Worm (Caenorhabditis elegans) whole organism, L1 larva: ENCODE data around the gene srh-104.

Experiments used
- C34B4.2 ChIP-seq: sonication (generic microtip); optimal IDR thresholded peaks from 2 replicates; lab custom pipeline; 2017; ENCODE audit warnings: mild to moderate bottlenecking, missing genetic modification characterization, missing compliant biosample characterization
- F16B12.6 ChIP-seq: fragments of 150-350 bp; optimal IDR thresholded peaks from 2 replicates; lab custom pipeline; 2014; ENCODE audit warnings: missing biosample characterization, missing genetic modification characterization
- aly-2 ChIP-seq: fragments of 150-350 bp; optimal IDR thresholded peaks from 2 replicates; lab custom pipeline; 2014; ENCODE audit warnings: missing biosample characterization, missing genetic modification characterization
- ceh-8 ChIP-seq: fragments of 200-800 bp; sonication (Bioruptor generic); optimal IDR thresholded peaks from 2 replicates; lab custom pipeline; 2018; ENCODE audit warnings: mild to moderate bottlenecking, missing genetic modification characterization, moderate library complexity, missing compliant biosample characterization
- dpl-1 ChIP-seq, 3 experiments: fragments of 150-350 bp in 2 of 3; sonication (generic microtip) in 1 of 3; optimal IDR thresholded peaks; 2 replicates each; lab custom pipeline; 2014 to 2017; ENCODE audit warnings: missing biosample characterization in 3 of 3, missing genetic modification characterization in 3 of 3, missing genetic modification reagents in 3 of 3
- dsc-1 ChIP-seq: sonication (generic microtip); optimal IDR thresholded peaks from 2 replicates; lab custom pipeline; 2016; ENCODE audit warnings: mild to moderate bottlenecking, missing genetic modification characterization, missing compliant biosample characterization
- efl-3 ChIP-seq: fragments of 200-800 bp; sonication (Bioruptor generic); optimal IDR thresholded peaks from 2 replicates; lab custom pipeline; 2018; ENCODE audit warnings: mild to moderate bottlenecking, missing genetic modification characterization, missing compliant biosample characterization
- elt-3 ChIP-seq, 6 experiments: fragments of 150-350 bp in 1 of 6; sonication (generic microtip); optimal IDR thresholded peaks; 2 replicates each; lab custom pipeline; 2017 to 2018; ENCODE audit warnings: missing biosample characterization in 6 of 6, missing genetic modification characterization in 6 of 6, inconsistent platforms in 1 of 6
- fkh-10 ChIP-seq: sonication (generic microtip); optimal IDR thresholded peaks from 2 replicates; lab custom pipeline; 2017; ENCODE audit warnings: missing biosample characterization, missing genetic modification reagents, missing genetic modification characterization
- fos-1 ChIP-seq: fragments of 150-350 bp; optimal IDR thresholded peaks from 2 replicates; lab custom pipeline; 2014; ENCODE audit warnings: missing biosample characterization, missing genetic modification characterization
- grh-1 ChIP-seq: fragments of 200-800 bp; sonication (Bioruptor generic); IDR thresholded peaks from 2 replicates; pipeline ENCODE4 v1.3.6; 2022; ENCODE audit warnings: missing genetic modification reagents, missing genetic modification characterization, missing compliant biosample characterization
- hlh-17 ChIP-seq: fragments of 200-800 bp; sonication (Bioruptor generic); optimal IDR thresholded peaks from 2 replicates; lab custom pipeline; 2018; ENCODE audit warnings: missing genetic modification characterization, mild to moderate bottlenecking, missing compliant biosample characterization, moderate library complexity, borderline replicate concordance
- hlh-4 ChIP-seq: sonication (generic microtip); optimal IDR thresholded peaks from 2 replicates; lab custom pipeline; 2016; ENCODE audit warnings: mild to moderate bottlenecking, missing genetic modification characterization, missing compliant biosample characterization
- hpl-2 ChIP-seq: fragments of 150-350 bp; optimal IDR thresholded peaks from 2 replicates; lab custom pipeline; 2014; ENCODE audit warnings: missing biosample characterization, missing genetic modification reagents, missing genetic modification characterization
- jun-1 ChIP-seq: fragments of 150-350 bp; optimal IDR thresholded peaks from 2 replicates; lab custom pipeline; 2014; ENCODE audit warnings: missing biosample characterization, missing genetic modification reagents, missing genetic modification characterization
- lin-14 ChIP-seq: fragments of 200-800 bp; sonication (Bioruptor generic); optimal IDR thresholded peaks from 2 replicates; lab custom pipeline; 2018; ENCODE audit warnings: mild to moderate bottlenecking, missing genetic modification characterization, moderate library complexity, missing compliant biosample characterization
- mab-9 ChIP-seq: fragments of 200-800 bp; sonication (Bioruptor generic); IDR thresholded peaks from 2 replicates; pipeline ENCODE4 v1.3.6; 2022; ENCODE audit warnings: missing genetic modification reagents, missing genetic modification characterization, missing compliant biosample characterization
- mep-1 ChIP-seq: fragments of 150-350 bp; optimal IDR thresholded peaks from 2 replicates; lab custom pipeline; 2014; ENCODE audit warnings: missing biosample characterization, missing genetic modification characterization
- nhr-12 ChIP-seq: sonication (generic microtip); optimal IDR thresholded peaks from 2 replicates; lab custom pipeline; 2017; ENCODE audit warnings: missing biosample characterization, missing genetic modification characterization
- nhr-237 ChIP-seq: fragments of 150-350 bp; optimal IDR thresholded peaks from 2 replicates; lab custom pipeline; 2014; ENCODE audit warnings: missing biosample characterization, missing genetic modification characterization
- nhr-28 ChIP-seq: fragments of 150-350 bp; optimal IDR thresholded peaks from 2 replicates; lab custom pipeline; 2014; ENCODE audit warnings: missing biosample characterization, missing genetic modification characterization
- nhr-47 ChIP-seq: sonication (generic microtip); optimal IDR thresholded peaks from 2 replicates; lab custom pipeline; 2016; ENCODE audit warnings: mild to moderate bottlenecking, missing genetic modification characterization, moderate library complexity, missing compliant biosample characterization
- nhr-71 ChIP-seq: sonication (generic microtip); optimal IDR thresholded peaks from 2 replicates; lab custom pipeline; 2016; ENCODE audit warnings: mild to moderate bottlenecking, missing genetic modification characterization, moderate library complexity, missing compliant biosample characterization
- nhr-76 ChIP-seq: sonication (generic microtip); optimal IDR thresholded peaks from 2 replicates; lab custom pipeline; 2017; ENCODE audit warnings: missing biosample characterization, missing genetic modification characterization
- nhr-77 ChIP-seq: fragments of 150-350 bp; optimal IDR thresholded peaks from 2 replicates; lab custom pipeline; 2014; ENCODE audit warnings: missing biosample characterization, missing genetic modification characterization
- nhr-85 ChIP-seq: sonication (generic microtip); peaks from one replicate; lab custom pipeline; 2016; ENCODE audit warnings: missing genetic modification characterization, inconsistent platforms, missing compliant biosample characterization
- pag-3 ChIP-seq: sonication (generic microtip); optimal IDR thresholded peaks from 2 replicates; lab custom pipeline; 2017; ENCODE audit warnings: missing genetic modification characterization, mild to moderate bottlenecking, missing compliant biosample characterization, antibody characterized with exemption, borderline replicate concordance; ENCODE audit not compliant: insufficient read depth
- pqm-1 ChIP-seq: sonication (generic microtip); optimal IDR thresholded peaks from 3 replicates; lab custom pipeline; 2017; ENCODE audit warnings: missing biosample characterization, missing genetic modification characterization
- rnt-1 ChIP-seq: sonication (generic microtip); optimal IDR thresholded peaks from 2 replicates; lab custom pipeline; 2016; ENCODE audit warnings: mild to moderate bottlenecking, missing genetic modification characterization, moderate library complexity, missing compliant biosample characterization
- skn-1 ChIP-seq: fragments of 150-350 bp; optimal IDR thresholded peaks from 2 replicates; lab custom pipeline; 2014; ENCODE audit warnings: missing biosample characterization, missing genetic modification characterization
- tlp-1 ChIP-seq: fragments of 150-350 bp; optimal IDR thresholded peaks from 2 replicates; lab custom pipeline; 2014; ENCODE audit warnings: missing biosample characterization, missing genetic modification characterization
- unc-62 ChIP-seq: fragments of 150-350 bp; optimal IDR thresholded peaks from 2 replicates; lab custom pipeline; 2014; ENCODE audit warnings: missing biosample characterization, missing genetic modification reagents, missing genetic modification characterization
- unc-98 ChIP-seq: fragments of 200-800 bp; sonication (Bioruptor generic); IDR thresholded peaks from 2 replicates; pipeline ENCODE4 v1.3.6; 2022; ENCODE audit warnings: missing genetic modification characterization, missing compliant biosample characterization
- vab-15 ChIP-seq: sonication (generic microtip); optimal IDR thresholded peaks from 2 replicates; lab custom pipeline; 2017; ENCODE audit warnings: missing genotype, mild to moderate bottlenecking, missing genetic modification characterization, missing compliant biosample characterization
- zag-1 ChIP-seq: fragments of 150-350 bp; optimal IDR thresholded peaks from 2 replicates; lab custom pipeline; 2014; ENCODE audit warnings: missing biosample characterization, missing genetic modification characterization
- ztf-11 ChIP-seq, 2 experiments: sonication (generic microtip); optimal IDR thresholded peaks; 2 replicates each; lab custom pipeline; 2016 to 2017; ENCODE audit warnings: missing genetic modification characterization in 2 of 2, missing biosample characterization in 1 of 2, missing compliant biosample characterization in 1 of 2
- ztf-4 ChIP-seq: fragments of 150-350 bp; optimal IDR thresholded peaks from 2 replicates; lab custom pipeline; 2014; ENCODE audit warnings: missing biosample characterization, missing genetic modification characterization

The srh-104 gene

DNA sequence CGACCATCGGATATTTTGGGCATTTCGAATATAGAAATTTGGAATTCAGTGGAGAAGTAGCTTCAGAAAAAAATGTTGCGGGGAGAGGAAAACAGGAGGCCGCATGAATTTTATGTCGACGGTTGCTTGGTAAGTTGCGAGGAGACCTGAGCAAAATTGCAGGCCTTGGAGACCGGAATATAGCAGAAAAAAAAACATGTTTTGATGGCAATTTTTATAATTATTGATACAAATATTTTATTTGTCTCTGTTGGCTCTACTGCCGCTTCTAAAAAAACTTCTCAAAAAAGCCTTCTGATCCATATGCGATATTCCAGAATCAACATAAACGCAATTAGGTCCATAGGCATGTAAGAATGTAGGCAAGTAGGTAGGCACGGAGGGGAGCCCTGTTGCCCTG is 31.4 kb upstream of the srh-104 start, which contains the start of gene pacl-1:
Gene pacl-1, minus strand, starts transcription at position 101 of the 400 bp plus-strand sequence.
- TF ChIP-seq ceh-8 (GFP tag; lab: Kevin White, UChicago) (no peak), grh-1 (GFP tag; lab: Robert Waterston, UW) (no peak), F16B12.6 (no peak), unc-98 (no peak), fkh-10 (GFP tag; lab: Kevin White, UChicago) (no peak), nhr-76 (tag; lab: Kevin White, UChicago) (no peak), nhr-237 (tag; lab: Kevin White, UChicago) (no peak), C34B4.2 (no peak)

DNA sequence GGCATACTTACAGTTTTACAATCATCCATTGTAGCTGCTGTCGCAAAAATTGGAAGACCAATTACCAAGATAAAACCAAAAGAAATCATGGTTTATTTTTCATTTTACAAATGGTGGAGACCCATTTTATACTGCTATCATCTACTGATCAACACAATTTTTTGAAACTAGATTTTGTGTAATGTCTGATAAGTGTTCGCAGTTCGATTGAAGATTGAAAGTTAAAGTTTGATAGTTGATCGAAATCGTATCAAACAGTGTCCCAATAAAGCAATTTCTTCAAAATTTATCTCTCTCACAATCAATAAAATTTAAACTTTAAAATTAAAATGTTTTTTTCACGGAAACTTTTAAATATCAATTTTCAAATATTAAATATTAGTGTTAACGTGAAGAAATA is 27.1 kb upstream of the srh-104 start, which contains the start of gene T13F3.6:
Gene T13F3.6, minus strand, starts transcription at position 101 of the 400 bp plus-strand sequence.
- TF ChIP-seq unc-98 (no peak), dpl-1 (GFP tag; optimal IDR thresholded peaks at IDR 0.05; lab: Kevin White, UChicago) (no peak), jun-1 (tag; lab: Kevin White, UChicago) (no peak), hpl-2 (no peak), nhr-85 (tag; lab: Kevin White, UChicago) (no peak), nhr-77 (tag; lab: Kevin White, UChicago) (no peak), fos-1 (tag; lab: Kevin White, UChicago) (no peak), vab-15 (no peak), nhr-28 (tag; lab: Kevin White, UChicago) (no peak), mep-1 (tag; lab: Kevin White, UChicago) (no peak), nhr-71 (tag; lab: Kevin White, UChicago) (no peak), ztf-11 (tag; optimal IDR thresholded peaks at IDR 0.05; lab: Kevin White, UChicago) (no peak), efl-3 (GFP tag; lab: Kevin White, UChicago) (no peak), skn-1 (tag; lab: Kevin White, UChicago) (no peak), unc-62 (no peak), zag-1 (tag; lab: Kevin White, UChicago) (no peak), ztf-4 (no peak), grh-1 (GFP tag; lab: Robert Waterston, UW) (no peak)

DNA sequence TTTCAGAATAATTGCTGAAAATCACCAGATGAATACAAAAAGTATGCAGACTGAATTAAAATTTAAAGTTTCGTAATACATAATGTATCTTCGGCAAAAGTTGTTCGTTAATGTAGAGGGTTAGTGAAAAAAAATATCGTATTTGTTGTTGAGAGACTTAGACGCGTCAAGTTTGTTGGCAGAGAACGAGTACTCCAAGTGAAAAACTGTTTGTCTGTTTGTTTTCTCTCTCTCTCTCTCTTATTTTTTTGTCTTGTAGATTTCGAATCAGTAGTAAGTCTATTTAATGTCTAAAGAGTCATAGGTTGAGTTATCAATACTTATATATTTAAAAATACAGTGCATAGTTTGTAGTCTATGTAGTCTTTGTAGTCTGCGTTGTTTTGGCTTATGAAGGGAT is 25.6 kb upstream of the srh-104 start, which contains the start of the genes fbxa-2 and T13F3.8:
Gene fbxa-2, minus strand, starts transcription at position 101 of the 400 bp plus-strand sequence.
Gene T13F3.8, plus strand, starts transcription at position 245 of the 400 bp plus-strand sequence.
- TF ChIP-seq lin-14 (GFP tag; lab: Kevin White, UChicago) (no peak), C34B4.2 (no peak), fos-1 (tag; lab: Kevin White, UChicago) (no peak), elt-3 (tag; optimal IDR thresholded peaks at IDR 0.05; lab: Kevin White, UChicago) (no peak), mab-9 (GFP tag; lab: Robert Waterston, UW) (no peak), nhr-47 (tag; lab: Kevin White, UChicago) (no peak), nhr-12 (no peak), grh-1 (GFP tag; lab: Robert Waterston, UW) (no peak), hlh-4 (tag; lab: Kevin White, UChicago) (no peak), rnt-1 (tag; lab: Kevin White, UChicago) (no peak), F16B12.6 (no peak), aly-2 (tag; lab: Kevin White, UChicago) (no peak)
- TF ChIP-seq, all 84 proteins: peak for 0

DNA sequence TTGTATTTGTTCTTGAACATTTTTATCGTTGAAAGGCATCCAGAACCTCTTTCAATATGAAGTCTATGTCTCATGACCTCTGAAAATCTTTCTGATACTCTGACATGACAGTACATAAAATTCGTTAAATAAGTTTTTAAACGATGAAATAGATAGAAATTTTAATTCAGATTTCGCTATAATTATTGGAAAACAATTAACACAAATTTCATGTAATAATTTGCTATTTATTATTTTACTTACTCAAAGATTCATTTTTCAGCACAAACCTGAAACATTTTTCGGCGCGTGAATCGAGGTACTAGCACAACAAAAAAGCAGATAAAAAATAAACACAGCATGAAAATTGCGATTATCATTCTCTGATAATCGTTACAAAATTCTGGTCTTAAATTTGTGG is 22.5 kb upstream of the srh-104 start, which contains the start of gene T13F3.4:
Gene T13F3.4, minus strand, starts transcription at position 101 of the 400 bp plus-strand sequence.
- TF ChIP-seq tlp-1 (tag; lab: Kevin White, UChicago) (no peak), pag-3 (no peak), unc-62 (no peak), hlh-17 (GFP tag; lab: Kevin White, UChicago) (no peak), pqm-1 (no peak), dsc-1 (tag; lab: Kevin White, UChicago) (no peak), mep-1 (tag; lab: Kevin White, UChicago) (no peak), nhr-47 (tag; lab: Kevin White, UChicago) (no peak), mab-9 (GFP tag; lab: Robert Waterston, UW) (no peak), hpl-2 (no peak), nhr-12 (no peak)
